Worm (Caenorhabditis elegans) whole organism, mixed stage, embryonic: ENCODE data around the gene C07A9.12.
A peak's percentile ranks its signal among the peaks of the same experiment; 100 is the strongest.

Experiments used
- ceh-83 ChIP-seq: fragments of 200-800 bp; sonication (Bioruptor generic); optimal IDR thresholded peaks from 2 replicates; lab custom pipeline; 2018; ENCODE audit warnings: mild to moderate bottlenecking, missing genetic modification characterization, missing compliant biosample characterization
- drap-1 ChIP-seq: fragments of 200-800 bp; sonication (Bioruptor generic); optimal IDR thresholded peaks from 3 replicates; lab custom pipeline; 2018; ENCODE audit warnings: mild to moderate bottlenecking, missing genetic modification characterization, missing compliant biosample characterization
- nhr-12 ChIP-seq: fragments of 150-350 bp; optimal IDR thresholded peaks from 2 replicates; lab custom pipeline; 2014; ENCODE audit warnings: missing biosample characterization, missing genetic modification characterization
- nhr-76 ChIP-seq: sonication (generic microtip); optimal IDR thresholded peaks from 2 replicates; lab custom pipeline; 2017; ENCODE audit warnings: missing biosample characterization, missing genetic modification characterization

ce11 chrIII:9700114-9700690 lies 27.1 kb downstream of the C07A9.12 start:
- peak; percentile 7 for TF ChIP-seq drap-1 (GFP tag; lab: Kevin White, UChicago)
- no peak for TF ChIP-seq nhr-76 (tag; lab: Kevin White, UChicago)
- TF ChIP-seq ceh-83 (GFP tag; lab: Kevin White, UChicago): no peak
- TF ChIP-seq nhr-12 (tag; lab: Kevin White, UChicago): no peak
